Worm (Caenorhabditis elegans) whole organism, early embryonic: Measurements from ENCODE around the gene F53C3.11.

ENCODE experiments used
- B0310.2 ChIP-seq: sonication (generic microtip); optimal IDR thresholded peaks from 2 replicates; lab custom pipeline; 2016; ENCODE audit warnings: mild to moderate bottlenecking, missing genetic modification characterization, missing compliant biosample characterization
- F13C5.2 ChIP-seq: sonication (generic microtip); optimal IDR thresholded peaks from 2 replicates; lab custom pipeline; 2017; ENCODE audit warnings: mild to moderate bottlenecking, missing genetic modification characterization, inconsistent platforms, missing compliant biosample characterization
- aly-1 ChIP-seq: sonication (generic microtip); optimal IDR thresholded peaks from 2 replicates; lab custom pipeline; 2016; ENCODE audit warnings: missing genetic modification characterization, missing compliant biosample characterization
- ama-1 ChIP-seq: fragments of 150-350 bp; optimal IDR thresholded peaks from 2 replicates; lab custom pipeline; 2014
- ceh-13 ChIP-seq: fragments of 200-800 bp; sonication (Bioruptor generic); optimal IDR thresholded peaks from 2 replicates; lab custom pipeline; 2018; ENCODE audit warnings: mild to moderate bottlenecking, missing genetic modification characterization, missing compliant biosample characterization
- ceh-36 ChIP-seq: sonication (generic microtip); optimal IDR thresholded peaks from 2 replicates; lab custom pipeline; 2016; ENCODE audit warnings: missing genetic modification characterization, inconsistent platforms, missing compliant biosample characterization
- ets-7 ChIP-seq: sonication (generic microtip); optimal IDR thresholded peaks from 2 replicates; lab custom pipeline; 2016; ENCODE audit warnings: missing genotype, missing genetic modification characterization, missing compliant biosample characterization
- flt-1 ChIP-seq: fragments of 200-800 bp; sonication (Bioruptor generic); IDR thresholded peaks from 2 replicates; pipeline ENCODE4 v1.3.6; 2022; ENCODE audit warnings: missing genetic modification characterization, missing compliant biosample characterization
- hmbx-1 ChIP-seq: sonication (generic microtip); optimal IDR thresholded peaks from 2 replicates; lab custom pipeline; 2016; ENCODE audit warnings: mild to moderate bottlenecking, missing genetic modification characterization, missing compliant biosample characterization
- hmg-4 ChIP-seq: fragments of 200-800 bp; sonication (Bioruptor generic); optimal IDR thresholded peaks from 2 replicates; lab custom pipeline; 2018; ENCODE audit warnings: mild to moderate bottlenecking, missing genetic modification characterization, missing compliant biosample characterization
- hnd-1 ChIP-seq: sonication (generic microtip); optimal IDR thresholded peaks from 2 replicates; lab custom pipeline; 2016; ENCODE audit warnings: missing genetic modification characterization, missing compliant biosample characterization
- pes-1 ChIP-seq: fragments of 200-800 bp; sonication (Bioruptor generic); IDR thresholded peaks from 2 replicates; pipeline ENCODE4 v1.3.6; 2022; ENCODE audit warnings: missing genetic modification reagents, missing genetic modification characterization, missing compliant biosample characterization
- scrt-1 ChIP-seq: fragments of 200-800 bp; sonication (Bioruptor generic); IDR thresholded peaks from 2 replicates; pipeline ENCODE4 v1.3.6; 2022; ENCODE audit warnings: missing genetic modification characterization, missing compliant biosample characterization
- sea-1 ChIP-seq: fragments of 200-800 bp; sonication (Bioruptor generic); conservative IDR thresholded peaks from 2 replicates; pipeline ENCODE4 v1.3.6; 2022; ENCODE audit warnings: missing genetic modification characterization, missing compliant biosample characterization
- tbx-11 ChIP-seq: fragments of 200-800 bp; sonication (Bioruptor generic); IDR thresholded peaks from 2 replicates; pipeline ENCODE4 v1.3.6; 2022; ENCODE audit warnings: missing genetic modification characterization, missing compliant biosample characterization
- tbx-37 ChIP-seq: fragments of 200-800 bp; sonication (Bioruptor generic); conservative IDR thresholded peaks from 2 replicates; pipeline ENCODE4 v1.3.6; 2022; ENCODE audit warnings: missing genetic modification reagents, missing genetic modification characterization, missing compliant biosample characterization
- tra-4 ChIP-seq: sonication (generic microtip); optimal IDR thresholded peaks from 2 replicates; lab custom pipeline; 2017; ENCODE audit warnings: missing genetic modification characterization, missing compliant biosample characterization

Gene F53C3.11

DNA sequence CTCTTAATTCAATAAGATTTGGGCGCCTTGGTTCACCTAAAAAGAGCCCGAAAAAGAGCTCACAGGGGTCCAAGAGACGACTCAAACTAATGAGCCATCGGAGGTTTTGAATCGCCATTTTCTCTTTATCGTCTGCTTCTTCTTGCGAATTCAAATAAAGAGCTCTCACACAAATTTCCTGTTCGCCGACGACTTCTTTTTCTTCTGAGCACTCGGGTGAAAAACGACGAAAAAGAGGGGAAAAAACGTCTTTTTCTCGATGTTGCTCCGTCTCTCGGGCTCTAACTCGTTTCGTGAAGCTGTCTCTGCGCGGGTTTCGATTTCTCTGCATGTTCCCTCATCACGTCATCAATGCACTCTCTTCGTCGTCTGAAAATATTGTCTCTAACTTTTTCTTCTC lies 42.0 kb upstream of the F53C3.11 start:
- no peak for TF ChIP-seq tra-4 (tag; lab: Kevin White, UChicago)
- no peak for TF ChIP-seq ceh-13 (GFP tag; lab: Kevin White, UChicago)
- TF ChIP-seq sea-1 (GFP tag; lab: Robert Waterston, UW), result no peak
- no peak for TF ChIP-seq hmg-4 (GFP tag; lab: Kevin White, UChicago)
- no peak for TF ChIP-seq flt-1 (GFP tag; lab: Robert Waterston, UW)
- TF ChIP-seq hnd-1 (tag; lab: Kevin White, UChicago), result no peak
- no peak for TF ChIP-seq scrt-1 (GFP tag; lab: Robert Waterston, UW)
- no peak for TF ChIP-seq B0310.2 (tag; lab: Kevin White, UChicago)
- TF ChIP-seq ceh-36 (tag; lab: Kevin White, UChicago), result no peak
- TF ChIP-seq F13C5.2, result no peak
- no peak for TF ChIP-seq aly-1 (tag; lab: Kevin White, UChicago)
- TF ChIP-seq pes-1 (GFP tag; lab: Robert Waterston, UW), result no peak
- TF ChIP-seq hmbx-1, result no peak
- no peak for TF ChIP-seq ama-1 (lab: Kevin White, UChicago)
- no peak for TF ChIP-seq ets-7
- TF ChIP-seq tbx-11, result no peak
- TF ChIP-seq tbx-37 (GFP tag; lab: Robert Waterston, UW), result no peak

DNA sequence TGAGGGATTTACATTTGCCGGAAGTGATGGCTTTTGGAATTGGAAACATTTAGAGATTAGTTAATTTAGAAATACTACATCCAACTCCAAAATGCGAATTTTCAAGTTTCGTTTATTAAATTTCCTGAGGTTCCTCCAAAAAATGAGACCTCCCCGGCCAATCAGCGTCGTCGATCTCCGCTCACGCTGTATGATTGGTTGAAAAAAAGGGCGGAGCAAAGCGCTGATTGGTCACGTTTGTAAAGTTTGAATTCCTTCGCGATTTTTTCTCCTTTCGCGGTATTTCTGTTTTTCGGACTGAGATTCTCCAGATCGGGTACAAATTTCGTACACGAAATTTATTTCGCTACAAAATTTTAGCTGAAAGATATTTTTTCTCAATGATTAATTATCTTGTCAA lies 40.9 kb upstream of the F53C3.11 start:
- TF ChIP-seq hmg-4 (GFP tag; lab: Kevin White, UChicago) (no peak), aly-1 (tag; lab: Kevin White, UChicago) (no peak), ceh-36 (tag; lab: Kevin White, UChicago) (no peak), ceh-13 (GFP tag; lab: Kevin White, UChicago) (no peak), flt-1 (GFP tag; lab: Robert Waterston, UW) (no peak), tbx-37 (GFP tag; lab: Robert Waterston, UW) (no peak), B0310.2 (tag; lab: Kevin White, UChicago) (no peak), F13C5.2 (no peak), ama-1 (lab: Kevin White, UChicago) (no peak), sea-1 (GFP tag; lab: Robert Waterston, UW) (no peak), hmbx-1 (no peak), scrt-1 (GFP tag; lab: Robert Waterston, UW) (no peak), tbx-11 (no peak), ets-7 (no peak), tra-4 (tag; lab: Kevin White, UChicago) (no peak)

- no peak for TF ChIP-seq B0310.2 (tag; lab: Kevin White, UChicago)
- TF ChIP-seq hmbx-1, result no peak
- TF ChIP-seq hmg-4 (GFP tag; lab: Kevin White, UChicago), result no peak
- TF ChIP-seq pes-1 (GFP tag; lab: Robert Waterston, UW), result no peak
- no peak for TF ChIP-seq sea-1 (GFP tag; lab: Robert Waterston, UW)
- no peak for TF ChIP-seq hnd-1 (tag; lab: Kevin White, UChicago)
- TF ChIP-seq scrt-1 (GFP tag; lab: Robert Waterston, UW), result no peak
- TF ChIP-seq ama-1 (lab: Kevin White, UChicago), result no peak
- no peak for TF ChIP-seq tbx-37 (GFP tag; lab: Robert Waterston, UW)
- TF ChIP-seq tbx-11, result no peak
- no peak for TF ChIP-seq tra-4 (tag; lab: Kevin White, UChicago)
- TF ChIP-seq aly-1 (tag; lab: Kevin White, UChicago), result no peak
- no peak for TF ChIP-seq F13C5.2
- no peak for TF ChIP-seq ets-7
- no peak for TF ChIP-seq ceh-13 (GFP tag; lab: Kevin White, UChicago)
- TF ChIP-seq flt-1 (GFP tag; lab: Robert Waterston, UW), result no peak
- TF ChIP-seq ceh-36 (tag; lab: Kevin White, UChicago), result no peak
Measured at ce11 chrII:3935990-3936389, 29.5 kb upstream of the F53C3.11 start.

DNA sequence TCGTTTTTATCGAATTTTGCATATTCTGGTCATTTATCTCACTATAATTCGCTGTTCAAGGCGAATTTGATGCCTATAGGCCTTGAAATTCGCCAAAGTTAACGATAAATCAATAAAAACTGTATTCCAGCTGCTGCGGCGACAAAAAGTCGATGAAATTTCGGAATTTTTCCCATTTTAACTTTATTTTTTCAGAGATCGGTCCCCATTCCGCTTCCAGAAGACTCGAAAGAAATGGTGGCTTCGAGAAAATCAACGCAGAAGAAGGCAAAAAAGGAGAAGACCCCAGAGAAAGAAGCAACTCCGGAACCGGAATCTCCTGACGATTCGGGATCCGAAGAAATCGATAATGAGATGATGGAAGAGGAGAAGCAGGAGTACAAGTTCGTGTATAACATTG lies 28.6 kb upstream of the F53C3.11 start:
- TF ChIP-seq tbx-37 (GFP tag; lab: Robert Waterston, UW) (no peak), B0310.2 (tag; lab: Kevin White, UChicago) (no peak), pes-1 (GFP tag; lab: Robert Waterston, UW) (no peak), ama-1 (lab: Kevin White, UChicago) (no peak), scrt-1 (GFP tag; lab: Robert Waterston, UW) (no peak), ceh-36 (tag; lab: Kevin White, UChicago) (no peak), F13C5.2 (no peak), hmg-4 (GFP tag; lab: Kevin White, UChicago) (no peak), hnd-1 (tag; lab: Kevin White, UChicago) (no peak), aly-1 (tag; lab: Kevin White, UChicago) (no peak), ets-7 (no peak)

DNA sequence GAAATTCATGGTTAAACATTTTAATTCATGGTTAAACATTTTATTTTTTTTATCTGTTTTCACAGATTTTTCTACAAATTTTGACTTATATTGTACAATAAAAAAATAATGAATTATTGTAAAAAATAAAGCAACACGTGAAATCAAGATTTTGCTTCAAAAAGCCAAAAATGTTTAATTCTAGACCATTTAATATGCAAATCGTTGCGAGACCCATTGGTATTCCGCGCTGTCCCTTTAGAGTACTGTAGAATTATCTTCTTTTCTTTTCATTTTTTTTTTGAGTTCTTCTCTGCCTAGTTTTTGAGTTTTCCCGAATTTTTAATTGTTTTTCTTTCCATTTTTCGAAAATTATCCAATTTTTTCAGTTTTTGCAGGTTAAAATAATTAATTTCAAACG lies 27.6 kb upstream of the F53C3.11 start, which contains the start of gene Y14H12B.1:
Gene Y14H12B.1, plus strand, starts transcription at position 363 of the 400 bp plus-strand sequence.
- TF ChIP-seq ama-1 (lab: Kevin White, UChicago) (no peak), ceh-36 (tag; lab: Kevin White, UChicago) (no peak), aly-1 (tag; lab: Kevin White, UChicago) (no peak), tra-4 (tag; lab: Kevin White, UChicago) (no peak), hmg-4 (GFP tag; lab: Kevin White, UChicago) (no peak), F13C5.2 (no peak), flt-1 (GFP tag; lab: Robert Waterston, UW) (no peak), sea-1 (GFP tag; lab: Robert Waterston, UW) (no peak), hnd-1 (tag; lab: Kevin White, UChicago) (no peak), pes-1 (GFP tag; lab: Robert Waterston, UW) (no peak), ets-7 (no peak), hmbx-1 (no peak), B0310.2 (tag; lab: Kevin White, UChicago) (no peak), tbx-11 (no peak), scrt-1 (GFP tag; lab: Robert Waterston, UW) (no peak)

DNA sequence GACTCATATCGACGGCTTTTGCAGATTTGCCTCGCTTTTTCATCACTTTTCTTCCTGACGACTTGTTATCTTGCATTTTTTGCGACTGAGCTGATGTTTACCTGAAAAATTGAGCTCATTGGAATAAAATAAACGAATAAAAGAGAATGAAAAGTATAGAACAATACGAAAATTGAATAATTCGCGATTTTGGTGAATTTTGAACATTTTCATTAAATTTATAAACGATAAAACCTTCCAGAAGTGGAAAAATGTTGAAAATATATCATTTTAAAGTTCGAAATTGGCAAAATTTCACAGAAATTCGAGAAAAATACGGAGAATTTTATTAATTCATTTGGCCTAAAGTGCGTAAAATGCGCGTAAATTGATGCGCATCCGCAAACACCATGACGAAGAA lies 27.1 kb upstream of the F53C3.11 start, which contains the start of gene Y14H12B.2:
Gene Y14H12B.2, minus strand, starts transcription at position 101 of the 400 bp plus-strand sequence.
- TF ChIP-seq hmbx-1 (no peak), pes-1 (GFP tag; lab: Robert Waterston, UW) (no peak), tbx-37 (GFP tag; lab: Robert Waterston, UW) (no peak), ceh-36 (tag; lab: Kevin White, UChicago) (no peak), tra-4 (tag; lab: Kevin White, UChicago) (no peak), hmg-4 (GFP tag; lab: Kevin White, UChicago) (no peak), ceh-13 (GFP tag; lab: Kevin White, UChicago) (no peak), scrt-1 (GFP tag; lab: Robert Waterston, UW) (no peak), tbx-11 (no peak), flt-1 (GFP tag; lab: Robert Waterston, UW) (no peak), aly-1 (tag; lab: Kevin White, UChicago) (no peak), F13C5.2 (no peak), ama-1 (lab: Kevin White, UChicago) (no peak), sea-1 (GFP tag; lab: Robert Waterston, UW) (no peak), ets-7 (no peak), hnd-1 (tag; lab: Kevin White, UChicago) (no peak), B0310.2 (tag; lab: Kevin White, UChicago) (no peak)
